Fruit fly (Drosophila melanogaster) whole organism, wandering third instar larva: ENCODE results near the gene mRpS24.

Experiments
- Abd-B ChIP-seq: fragments of >200 bp; optimal IDR thresholded peaks from 2 replicates; lab custom pipeline; 2017; ENCODE audit warnings: missing biosample characterization, missing genetic modification characterization
- CG9705 ChIP-seq: fragments of 200-800 bp; sonication (Bioruptor generic); optimal IDR thresholded peaks from 2 replicates; lab custom pipeline; 2018; ENCODE audit warnings: missing biosample characterization, mild to moderate bottlenecking, missing genetic modification characterization
- CrebA ChIP-seq: fragments of 200-800 bp; sonication (Bioruptor generic); optimal IDR thresholded peaks from 2 replicates; lab custom pipeline; 2016; ENCODE audit warnings: missing biosample characterization, mild to moderate bottlenecking, missing genetic modification characterization, borderline replicate concordance
- Dfd ChIP-seq: fragments of >200 bp; optimal IDR thresholded peaks from 2 replicates; lab custom pipeline; 2017; ENCODE audit warnings: missing biosample characterization, missing genetic modification characterization
- Dif ChIP-seq: fragments of 200-275, 200-300 bp; sonication (Bioruptor generic); optimal IDR thresholded peaks from 2 replicates; lab custom pipeline; 2018; ENCODE audit warnings: missing biosample characterization, missing genetic modification characterization; ENCODE audit not compliant: partially characterized antibody
- HLH106 ChIP-seq: fragments of 200-800 bp; optimal IDR thresholded peaks from 3 replicates; lab custom pipeline; 2019; ENCODE audit warnings: missing biosample characterization, mild to moderate bottlenecking, missing genetic modification characterization, moderate library complexity
- Hnf4 ChIP-seq: fragments of 200-800 bp; sonication (Bioruptor generic); optimal IDR thresholded peaks from 2 replicates; lab custom pipeline; 2016; ENCODE audit warnings: missing biosample characterization, mild to moderate bottlenecking, missing genetic modification characterization
- Hr83 ChIP-seq: fragments of 200-300 bp; sonication (Bioruptor generic); optimal IDR thresholded peaks from 2 replicates; lab custom pipeline; 2016; ENCODE audit warnings: missing biosample characterization, mild to moderate bottlenecking, missing genetic modification characterization, moderate library complexity; ENCODE audit not compliant: poor library complexity, severe bottlenecking
- Jra ChIP-seq: sonication (Bioruptor generic); optimal IDR thresholded peaks from 2 replicates; lab custom pipeline; 2016; ENCODE audit warnings: missing biosample characterization, missing genetic modification characterization
- Mio ChIP-seq: sonication (Bioruptor generic); optimal IDR thresholded peaks from 2 replicates; lab custom pipeline; 2016; ENCODE audit warnings: missing biosample characterization, missing genetic modification characterization
- Myc ChIP-seq: fragments of >200 bp; optimal IDR thresholded peaks from 2 replicates; lab custom pipeline; 2017
- Rel ChIP-seq, 2 experiments: fragments of 200-800 bp; sonication (Bioruptor generic) in 1 of 2; optimal IDR thresholded peaks; 2 replicates in 1 of 2; 3 replicates in 1 of 2; lab custom pipeline; 2016 to 2019; ENCODE audit warnings: mild to moderate bottlenecking in 2 of 2, missing biosample characterization in 2 of 2, missing genetic modification characterization in 2 of 2, moderate library complexity in 1 of 2
- dl ChIP-seq, 2 experiments: fragments of 175-275, 200-275 bp in 1 of 2; fragments of 200-275 bp in 1 of 2; sonication (Bioruptor generic); optimal IDR thresholded peaks; lab custom pipeline; 2018; ENCODE audit warnings: mild to moderate bottlenecking in 2 of 2, missing biosample characterization in 2 of 2, missing genetic modification characterization in 2 of 2, moderate library complexity in 2 of 2; ENCODE audit not compliant: partially characterized antibody in 2 of 2, insufficient read depth in 1 of 2
- dmrt93B ChIP-seq: fragments of 200-800 bp; sonication (Bioruptor generic); optimal IDR thresholded peaks from 2 replicates; lab custom pipeline; 2018; ENCODE audit warnings: missing biosample characterization, mild to moderate bottlenecking, missing genetic modification characterization
- dsf ChIP-seq: sonication (Bioruptor generic); optimal IDR thresholded peaks from 2 replicates; lab custom pipeline; 2016; ENCODE audit warnings: missing biosample characterization, missing genetic modification characterization, borderline replicate concordance
- ey ChIP-seq: fragments of 200-800 bp; sonication (Bioruptor generic); optimal IDR thresholded peaks from 2 replicates; lab custom pipeline; 2016; ENCODE audit warnings: missing biosample characterization, missing genetic modification characterization
- jim ChIP-seq: fragments of 175-275, 200-325 bp; sonication (Bioruptor generic); optimal IDR thresholded peaks from 2 replicates; lab custom pipeline; 2016; ENCODE audit warnings: missing biosample characterization, mild to moderate bottlenecking, missing genetic modification characterization
- pan ChIP-seq: fragments of >200 bp; optimal IDR thresholded peaks from 2 replicates; lab custom pipeline; 2017
- psq ChIP-seq: fragments of 200-800 bp; sonication (Bioruptor generic); optimal IDR thresholded peaks from 3 replicates; lab custom pipeline; 2017; ENCODE audit warnings: missing biosample characterization, mild to moderate bottlenecking, missing genetic modification characterization, moderate library complexity
- rgr ChIP-seq: fragments of 200-800 bp; sonication (Bioruptor generic); optimal IDR thresholded peaks from 3 replicates; lab custom pipeline; 2016; ENCODE audit warnings: missing biosample characterization, mild to moderate bottlenecking, missing genetic modification characterization
- usp ChIP-seq: fragments of >200 bp; optimal IDR thresholded peaks from 2 replicates; lab custom pipeline; 2017; ENCODE audit warnings: missing biosample characterization, missing genetic modification characterization
- woc ChIP-seq: sonication (Bioruptor generic); optimal IDR thresholded peaks from 2 replicates; lab custom pipeline; 2016; ENCODE audit warnings: missing biosample characterization, mild to moderate bottlenecking, missing genetic modification characterization

The mRpS24 gene

DNA sequence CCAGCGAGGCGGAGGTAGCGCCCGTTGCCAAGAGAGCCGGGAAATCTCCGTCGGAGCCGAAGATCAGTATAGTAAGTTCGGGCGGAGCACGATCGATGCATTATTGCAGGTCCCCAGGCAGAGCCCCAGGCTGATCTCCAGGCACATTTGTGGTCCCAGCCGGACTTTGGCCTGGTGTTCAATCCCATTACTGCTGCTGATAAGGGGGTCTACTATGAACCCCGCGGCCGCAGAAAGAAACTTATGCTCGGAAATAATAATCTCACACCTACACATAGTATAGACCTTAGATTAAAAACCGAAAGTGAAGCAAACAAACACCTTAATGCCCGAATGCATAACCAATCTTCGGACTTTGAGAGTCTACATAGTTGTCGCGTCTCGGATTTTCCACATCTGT is 46.4 kb downstream of the mRpS24 start:
- TF ChIP-seq Rel (GFP tag; optimal IDR thresholded peaks at IDR 0.05; lab: Kevin White, UChicago) (no peak), Rel (tag; optimal IDR thresholded peaks at IDR 0.05; lab: Kevin White, UChicago) (peak; percentile 14), Hnf4 (GFP tag; lab: Kevin White, UChicago) (peak; percentile 10), Mio (GFP tag; lab: Kevin White, UChicago) (no peak)

DNA sequence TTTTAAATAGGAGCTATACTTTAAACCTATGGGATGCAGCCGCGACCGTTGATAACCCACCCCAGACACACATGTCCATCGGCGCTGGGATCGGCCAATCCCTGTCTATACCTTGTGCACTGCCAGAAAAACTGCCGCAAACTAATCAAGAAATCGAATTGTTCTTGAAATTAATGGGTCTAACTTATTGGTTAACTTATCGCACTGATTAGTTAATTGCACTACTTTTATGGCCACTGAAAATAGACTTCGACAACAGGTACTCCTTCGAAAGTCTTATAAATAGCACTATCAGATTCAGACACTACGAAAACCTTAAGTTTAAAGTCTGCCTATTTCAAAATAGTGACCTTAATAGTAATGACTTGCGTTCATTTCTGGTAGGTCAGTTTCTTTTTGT is 47.2 kb downstream of the mRpS24 start, which contains the start of gene CG13607:
CG13607 (minus strand) TSS at position 143 of the 400 bp plus-strand sequence.
- no peak for TF ChIP-seq rgr (GFP tag; lab: Kevin White, UChicago)
- no peak for TF ChIP-seq Dfd
- no peak for TF ChIP-seq dsf (GFP tag; lab: Kevin White, UChicago)
- no peak for TF ChIP-seq pan
- TF ChIP-seq jim: no peak
- no peak for TF ChIP-seq Dif (GFP tag; lab: Kevin White, UChicago)
- TF ChIP-seq ey: no peak
- no peak for TF ChIP-seq HLH106 (tag; lab: Kevin White, UChicago)
- no peak for TF ChIP-seq Abd-B (GFP tag; lab: Kevin White, UChicago)
- TF ChIP-seq, all 38 proteins: peak for 0

DNA sequence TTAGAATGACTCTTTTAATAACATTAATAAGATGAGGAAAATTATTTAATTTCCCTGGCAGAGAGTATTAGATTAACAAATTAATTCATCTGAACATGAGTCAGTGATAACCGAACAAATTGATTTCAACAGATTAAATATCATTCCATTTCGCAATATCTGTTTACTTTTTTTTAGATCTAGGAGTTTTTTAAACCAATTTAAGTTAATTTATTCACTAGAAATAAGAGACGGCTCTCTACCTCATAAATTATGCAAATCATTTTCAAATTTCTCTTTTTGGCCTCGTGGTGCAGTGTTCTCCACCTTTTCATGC is 50.3 kb downstream of the mRpS24 start, which contains the start of gene Root:
Root (plus strand) TSS at position 217 of the 316 bp plus-strand sequence.
- TF ChIP-seq Myc (lab: Kevin White, UChicago) (no peak), Dfd (no peak), rgr (GFP tag; lab: Kevin White, UChicago) (no peak), ey (no peak), dmrt93B (GFP tag; lab: Kevin White, UChicago) (no peak), CrebA (no peak), Hr83 (no peak), Mio (GFP tag; lab: Kevin White, UChicago) (no peak), CG9705 (GFP tag; lab: Kevin White, UChicago) (no peak), dsf (GFP tag; lab: Kevin White, UChicago) (no peak), usp (no peak), pan (no peak), woc (no peak), psq (GFP tag; lab: Kevin White, UChicago) (no peak), Jra (GFP tag; lab: Kevin White, UChicago) (no peak), Abd-B (GFP tag; lab: Kevin White, UChicago) (no peak), dl (GFP tag; optimal IDR thresholded peaks at IDR 0.05; lab: Kevin White, UChicago; ENCODE audit: insufficient read depth in 1 of 2, partially characterized antibody in 2 of 2) (no peak)
